Fruit fly (Drosophila melanogaster): ENCODE measurements around the gene CG9372.
A peak's percentile ranks its signal among the peaks of the same experiment; 100 is the strongest.

The CG9372 gene

dm6 chr3L:19636821-19637460 is 30.9 kb downstream of the CG9372 start (continued):
- TF ChIP-seq spab (GFP tag; optimal IDR thresholded peaks at IDR 0.05) (no peak), CG8119 (GFP tag; IDR thresholded peaks at IDR 0.05) (no peak), CG9139 (GFP tag; optimal IDR thresholded peaks at IDR 0.05) (no peak), Lpt (GFP tag; optimal IDR thresholded peaks at IDR 0.05) (no peak), salr (GFP tag; optimal IDR thresholded peaks at IDR 0.05) (no peak), CG15336 (GFP tag; IDR thresholded peaks at IDR 0.05) (peak; percentile 37; the same call in 1 of the 2 replicates)

DNA sequence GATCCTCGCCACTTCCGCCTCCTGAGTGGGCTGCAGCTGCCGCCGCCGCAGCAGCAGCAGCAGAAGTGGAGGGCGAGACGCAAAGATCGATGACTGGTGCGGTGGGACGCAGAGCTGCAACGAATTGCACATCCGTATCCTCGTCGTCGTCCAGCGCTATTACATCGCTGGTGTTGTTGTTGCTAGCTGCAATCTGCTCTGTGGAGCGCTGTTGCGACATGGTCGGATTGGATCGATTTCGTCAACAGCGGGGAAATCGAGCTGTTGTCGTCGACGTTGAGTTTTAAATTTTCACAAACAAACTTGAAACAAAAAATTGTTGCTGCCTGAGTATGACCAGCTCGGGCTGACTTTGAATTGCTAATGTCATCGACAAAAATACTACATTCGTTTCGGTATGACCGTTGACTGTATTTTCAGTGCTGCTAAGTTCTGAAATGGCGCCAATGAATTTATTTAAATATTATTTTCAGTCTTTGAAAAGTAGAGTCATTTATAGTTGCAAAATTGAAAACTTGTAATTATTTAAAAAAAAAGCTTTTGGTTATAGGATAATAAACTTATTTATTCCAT is 36.5 kb downstream of the CG9372 start, which contains the start of gene Rnf146:
TSS of gene Rnf146 (minus strand) at position 369 of the 573 bp plus-strand sequence.
- no peak for TF ChIP-seq acj6 (GFP tag; optimal IDR thresholded peaks at IDR 0.05)
- no peak for TF ChIP-seq Met (GFP tag; optimal IDR thresholded peaks at IDR 0.05)
- no peak for TF ChIP-seq Eip75B (GFP tag; optimal IDR thresholded peaks at IDR 0.05)
- TF ChIP-seq CG34406 (GFP tag; optimal IDR thresholded peaks at IDR 0.05), result no peak
- peak; percentile 29; the same call in 1 of the 2 replicates for TF ChIP-seq CG15336 (GFP tag; IDR thresholded peaks at IDR 0.05)
- no peak for TF ChIP-seq Eip93F (GFP tag; optimal IDR thresholded peaks at IDR 0.05)
- TF ChIP-seq CG10631 (GFP tag; optimal IDR thresholded peaks at IDR 0.05), result no peak
- no peak for TF ChIP-seq lz (GFP tag; optimal IDR thresholded peaks at IDR 0.05)
- no peak for TF ChIP-seq cyc (GFP tag; optimal IDR thresholded peaks at IDR 0.05)
- TF ChIP-seq CG6276 (GFP tag; optimal IDR thresholded peaks at IDR 0.05), result no peak
- TF ChIP-seq Gug (GFP tag; IDR thresholded peaks at IDR 0.05), result no peak
- peak; percentile 19 for TF ChIP-seq esn (GFP tag; optimal IDR thresholded peaks at IDR 0.05)
- no peak for TF ChIP-seq CG8319 (GFP tag; optimal IDR thresholded peaks at IDR 0.05)
- no peak for TF ChIP-seq svp (GFP tag)
- no peak for TF ChIP-seq CG1621 (tag; optimal IDR thresholded peaks at IDR 0.05)
- no peak for TF ChIP-seq pdm3 (GFP tag; optimal IDR thresholded peaks at IDR 0.05)
- TF ChIP-seq CG11762 (GFP tag; optimal IDR thresholded peaks at IDR 0.05; ENCODE audit: insufficient read depth), result no peak
- peak; percentile 58 for TF ChIP-seq CG6854 (GFP tag; optimal IDR thresholded peaks at IDR 0.05)
- no peak for TF ChIP-seq OdsH (GFP tag; optimal IDR thresholded peaks at IDR 0.05)
- no peak for TF ChIP-seq CG9139 (GFP tag; optimal IDR thresholded peaks at IDR 0.05)
- TF ChIP-seq CG11902 (GFP tag; optimal IDR thresholded peaks at IDR 0.05), result no peak
- peak; percentile 75 for TF ChIP-seq achi (GFP tag; optimal IDR thresholded peaks at IDR 0.05)
- TF ChIP-seq spab (GFP tag; optimal IDR thresholded peaks at IDR 0.05), result no peak
- TF ChIP-seq Ets21C (GFP tag; optimal IDR thresholded peaks at IDR 0.05), result no peak
- TF ChIP-seq salr (GFP tag; optimal IDR thresholded peaks at IDR 0.05), result no peak
- TF ChIP-seq CG3919 (GFP tag; optimal IDR thresholded peaks at IDR 0.05), result no peak
- TF ChIP-seq CG4318 (GFP tag; optimal IDR thresholded peaks at IDR 0.05), result no peak
- TF ChIP-seq Lpt (GFP tag; optimal IDR thresholded peaks at IDR 0.05), result no peak
- TF ChIP-seq Hr38 (GFP tag; optimal IDR thresholded peaks at IDR 0.05), result no peak

- no peak for TF ChIP-seq CG1621 (tag; optimal IDR thresholded peaks at IDR 0.05)
- no peak for TF ChIP-seq CG8319 (GFP tag; optimal IDR thresholded peaks at IDR 0.05)
- TF ChIP-seq CG3032 (tag; optimal IDR thresholded peaks at IDR 0.05), result no peak
- no peak for TF ChIP-seq Gug (GFP tag; IDR thresholded peaks at IDR 0.05)
- TF ChIP-seq CG6276 (GFP tag; optimal IDR thresholded peaks at IDR 0.05), result no peak
- no peak for TF ChIP-seq CG8119 (GFP tag; IDR thresholded peaks at IDR 0.05)
- TF ChIP-seq CG16779 (tag; optimal IDR thresholded peaks at IDR 0.05), result no peak
- TF ChIP-seq CG6808 (GFP tag; optimal IDR thresholded peaks at IDR 0.05), result no peak
- no peak for TF ChIP-seq CG7368 (GFP tag; optimal IDR thresholded peaks at IDR 0.05)
- TF ChIP-seq CG6854 (GFP tag; optimal IDR thresholded peaks at IDR 0.05), result no peak
- no peak for TF ChIP-seq Sox15 (GFP tag; optimal IDR thresholded peaks at IDR 0.05)
- TF ChIP-seq CG6163 (GFP tag; IDR thresholded peaks at IDR 0.05), result no peak
- TF ChIP-seq CG6792 (GFP tag; optimal IDR thresholded peaks at IDR 0.05), result no peak
- TF ChIP-seq fd85E (GFP tag; optimal IDR thresholded peaks at IDR 0.05), result no peak
- no peak for TF ChIP-seq Hr39 (GFP tag; optimal IDR thresholded peaks at IDR 0.05)
Observed at dm6 chr3L:19646292-19646691, 40.3 kb downstream of the CG9372 start.
